Fruit fly (Drosophila melanogaster): Measurements from ENCODE around the gene CG45544.

Gene CG45544

dm6 chr3R:29217309-29217708 is 39.0 kb upstream of the CG45544 start:
- TF ChIP-seq psq (optimal IDR thresholded peaks at IDR 0.05), result no peak
- TF ChIP-seq usp (GFP tag; optimal IDR thresholded peaks at IDR 0.05), result no peak
- no peak for TF ChIP-seq CG8478 (optimal IDR thresholded peaks at IDR 0.05)
- no peak for TF ChIP-seq pan (optimal IDR thresholded peaks at IDR 0.05)
- TF ChIP-seq EcR (GFP tag; optimal IDR thresholded peaks at IDR 0.05), result no peak
- TF ChIP-seq Dll (optimal IDR thresholded peaks at IDR 0.05), result no peak

dm6 chr3R:29218001-29218400 is 38.3 kb upstream of the CG45544 start:
- no peak for TF ChIP-seq CG8478 (optimal IDR thresholded peaks at IDR 0.05)
- no peak for TF ChIP-seq EcR (GFP tag; optimal IDR thresholded peaks at IDR 0.05)
- TF ChIP-seq psq (optimal IDR thresholded peaks at IDR 0.05), result no peak
- no peak for TF ChIP-seq Dll (optimal IDR thresholded peaks at IDR 0.05)

dm6 chr3R:29219948-29220347 is 36.3 kb upstream of the CG45544 start, which contains the start of gene eEF1gamma:
eEF1gamma (plus strand) TSS chr3R:29220172.
- TF ChIP-seq EcR (GFP tag; optimal IDR thresholded peaks at IDR 0.05), result no peak
- TF ChIP-seq CG8478 (optimal IDR thresholded peaks at IDR 0.05), result no peak
- TF ChIP-seq usp (GFP tag; optimal IDR thresholded peaks at IDR 0.05), result no peak
- TF ChIP-seq Dll (optimal IDR thresholded peaks at IDR 0.05), result no peak
- no peak for TF ChIP-seq pan (optimal IDR thresholded peaks at IDR 0.05)
- no peak for TF ChIP-seq psq (optimal IDR thresholded peaks at IDR 0.05)

- TF ChIP-seq CG8478 (optimal IDR thresholded peaks at IDR 0.05) (no peak), pan (optimal IDR thresholded peaks at IDR 0.05) (no peak), usp (GFP tag; optimal IDR thresholded peaks at IDR 0.05) (no peak), Dll (optimal IDR thresholded peaks at IDR 0.05) (no peak), EcR (GFP tag; optimal IDR thresholded peaks at IDR 0.05) (no peak), psq (optimal IDR thresholded peaks at IDR 0.05) (no peak)
These were observed 35.7 kb upstream of the CG45544 start for dm6 chr3R:29220585-29220984.

- TF ChIP-seq Dll (optimal IDR thresholded peaks at IDR 0.05) (no peak), usp (GFP tag; optimal IDR thresholded peaks at IDR 0.05) (no peak), CG8478 (optimal IDR thresholded peaks at IDR 0.05) (no peak), psq (optimal IDR thresholded peaks at IDR 0.05) (no peak), pan (optimal IDR thresholded peaks at IDR 0.05) (no peak), EcR (GFP tag; optimal IDR thresholded peaks at IDR 0.05) (no peak)
These were observed 35.1 kb upstream of the CG45544 start for dm6 chr3R:29221168-29221567.

dm6 chr3R:29222891-29223842 is 33.1 kb upstream of the CG45544 start, which contains the start of the genes Cisd2 and Brd8:
Cisd2 (minus strand) TSS chr3R:29223428.
Brd8 (plus strand) TSS chr3R:29223485.
- no peak for TF ChIP-seq EcR (GFP tag; optimal IDR thresholded peaks at IDR 0.05)
- no peak for TF ChIP-seq CG8478 (optimal IDR thresholded peaks at IDR 0.05)
- TF ChIP-seq psq (optimal IDR thresholded peaks at IDR 0.05), result no peak
- no peak for TF ChIP-seq usp (GFP tag; optimal IDR thresholded peaks at IDR 0.05)
- TF ChIP-seq pan (optimal IDR thresholded peaks at IDR 0.05), result no peak
- TF ChIP-seq Dll (optimal IDR thresholded peaks at IDR 0.05), result no peak

dm6 chr3R:29227675-29228211 is 28.5 kb upstream of the CG45544 start, which contains the start of gene CG14507:
CG14507 (minus strand) TSS chr3R:29227725.
- TF ChIP-seq CG8478 (optimal IDR thresholded peaks at IDR 0.05) (no peak), psq (optimal IDR thresholded peaks at IDR 0.05) (no peak), Dll (optimal IDR thresholded peaks at IDR 0.05) (no peak), EcR (GFP tag; optimal IDR thresholded peaks at IDR 0.05) (no peak), usp (GFP tag; optimal IDR thresholded peaks at IDR 0.05) (no peak), pan (optimal IDR thresholded peaks at IDR 0.05) (no peak)

dm6 chr3R:29228745-29229448 is 27.4 kb upstream of the CG45544 start, which contains the start of gene Usp1:
Usp1 (plus strand) TSS chr3R:29229161.
- TF ChIP-seq psq (optimal IDR thresholded peaks at IDR 0.05) (no peak), pan (optimal IDR thresholded peaks at IDR 0.05) (peak; percentile 9)

dm6 chr3R:29229958-29230357 is 26.3 kb upstream of the CG45544 start:
- no peak for TF ChIP-seq usp (GFP tag; optimal IDR thresholded peaks at IDR 0.05)

dm6 chr3R:29230552-29231102 is 25.7 kb upstream of the CG45544 start:
- no peak for TF ChIP-seq EcR (GFP tag; optimal IDR thresholded peaks at IDR 0.05)
- no peak for TF ChIP-seq pan (optimal IDR thresholded peaks at IDR 0.05)
- no peak for TF ChIP-seq CG8478 (optimal IDR thresholded peaks at IDR 0.05)
- no peak for TF ChIP-seq Dll (optimal IDR thresholded peaks at IDR 0.05)
- no peak for TF ChIP-seq usp (GFP tag; optimal IDR thresholded peaks at IDR 0.05)

- TF ChIP-seq Dll (optimal IDR thresholded peaks at IDR 0.05), result no peak
- TF ChIP-seq EcR (GFP tag; optimal IDR thresholded peaks at IDR 0.05), result no peak
- TF ChIP-seq pan (optimal IDR thresholded peaks at IDR 0.05), result no peak
- no peak for TF ChIP-seq psq (optimal IDR thresholded peaks at IDR 0.05)
- TF ChIP-seq CG8478 (optimal IDR thresholded peaks at IDR 0.05), result no peak
- no peak for TF ChIP-seq usp (GFP tag; optimal IDR thresholded peaks at IDR 0.05)
These were observed 17.7 kb upstream of the CG45544 start, which contains the start of gene CG11951 for dm6 chr3R:29238623-29239022. CG11951 (minus strand) TSS chr3R:29238723.

dm6 chr3R:29244727-29245126 is 11.6 kb upstream of the CG45544 start, which contains the start of gene CG31445:
CG31445 (minus strand) TSS chr3R:29244827.
- TF ChIP-seq usp (GFP tag; optimal IDR thresholded peaks at IDR 0.05), result no peak
- TF ChIP-seq Dll (optimal IDR thresholded peaks at IDR 0.05), result no peak
- TF ChIP-seq pan (optimal IDR thresholded peaks at IDR 0.05), result no peak
- TF ChIP-seq psq (optimal IDR thresholded peaks at IDR 0.05), result no peak
- no peak for TF ChIP-seq EcR (GFP tag; optimal IDR thresholded peaks at IDR 0.05)
- no peak for TF ChIP-seq CG8478 (optimal IDR thresholded peaks at IDR 0.05)

All from whole organism.